Fruit fly (Drosophila melanogaster) whole organism, pupa: Measurements from ENCODE around the gene CG6015.

Experiments used
- CG10348 ChIP-seq: fragments of 200-800 bp; sonication (Bioruptor generic); IDR thresholded peaks from 2 replicates; pipeline ENCODE4 v1.3.6; 2022; ENCODE audit warnings: missing biosample characterization, missing genetic modification characterization
- CG12605 ChIP-seq: fragments of 200-800 bp; sonication (Bioruptor generic); IDR thresholded peaks from 2 replicates; pipeline ENCODE4 v1.3.6; 2022; ENCODE audit warnings: missing biosample characterization, missing genetic modification characterization
- CG13204 ChIP-seq: fragments of 200-800 bp; sonication (Bioruptor generic); optimal IDR thresholded peaks from 2 replicates; lab custom pipeline; 2018; ENCODE audit warnings: missing biosample characterization, mild to moderate bottlenecking, missing genetic modification characterization, moderate library complexity
- CG14655 ChIP-seq: fragments of 200-800 bp; sonication (Bioruptor generic); optimal IDR thresholded peaks from 3 replicates; lab custom pipeline; 2017; ENCODE audit warnings: mild to moderate bottlenecking, missing biosample characterization, missing genetic modification reagents, missing genetic modification characterization
- CG15710 ChIP-seq: fragments of 200-800 bp; sonication (Bioruptor generic); optimal IDR thresholded peaks from 2 replicates; lab custom pipeline; 2018; ENCODE audit warnings: missing biosample characterization, mild to moderate bottlenecking, missing genetic modification characterization, moderate library complexity
- CG17806 ChIP-seq: fragments of 200-800 bp; sonication (Bioruptor generic); optimal IDR thresholded peaks from 2 replicates; lab custom pipeline; 2018; ENCODE audit warnings: missing biosample characterization, mild to moderate bottlenecking, missing genetic modification characterization, moderate library complexity
- CG32121 ChIP-seq: fragments of 200-800 bp; sonication (Bioruptor generic); IDR thresholded peaks from 2 replicates; pipeline ENCODE4 v1.3.6; 2022; ENCODE audit warnings: missing biosample characterization, missing genetic modification characterization
- CG34367 ChIP-seq: fragments of 200-800 bp; sonication (Bioruptor generic); optimal IDR thresholded peaks from 2 replicates; lab custom pipeline; 2018; ENCODE audit warnings: missing biosample characterization, mild to moderate bottlenecking, missing genetic modification characterization
- CG4496 ChIP-seq: fragments of 200-800 bp; sonication (Bioruptor generic); IDR thresholded peaks from 3 replicates; pipeline ENCODE4 v1.3.6; 2022; ENCODE audit warnings: missing biosample characterization, missing genetic modification characterization
- CG8159 ChIP-seq: fragments of 200-800 bp; sonication (Bioruptor generic); optimal IDR thresholded peaks from 3 replicates; lab custom pipeline; 2018; ENCODE audit warnings: missing biosample characterization, mild to moderate bottlenecking, missing genetic modification characterization, moderate library complexity
- CG8301 ChIP-seq: fragments of 200-800 bp; sonication (Bioruptor generic); optimal IDR thresholded peaks from 2 replicates; lab custom pipeline; 2018; ENCODE audit warnings: missing biosample characterization, mild to moderate bottlenecking, missing genetic modification characterization
- CG9948 ChIP-seq: fragments of 200-800 bp; sonication (Bioruptor generic); optimal IDR thresholded peaks from 2 replicates; lab custom pipeline; 2018; ENCODE audit warnings: missing biosample characterization, mild to moderate bottlenecking, missing genetic modification characterization, moderate library complexity
- D1 ChIP-seq: fragments of 200-800 bp; sonication (Bioruptor generic); optimal IDR thresholded peaks from 2 replicates; lab custom pipeline; 2018; ENCODE audit warnings: missing biosample characterization, mild to moderate bottlenecking, missing genetic modification characterization, moderate library complexity
- EcR ChIP-seq: fragments of 200-800 bp; sonication (Bioruptor generic); optimal IDR thresholded peaks from 3 replicates; lab custom pipeline; 2019; ENCODE audit warnings: missing biosample characterization, missing genetic modification characterization, mild to moderate bottlenecking, moderate library complexity, missing genetic modification reagents
- Ets98B ChIP-seq: fragments of 200-800 bp; sonication (Bioruptor generic); IDR thresholded peaks from 2 replicates; pipeline ENCODE4 v1.3.6; 2022; ENCODE audit warnings: missing biosample characterization, missing genetic modification characterization
- Pif1A ChIP-seq: fragments of 200-800 bp; sonication (Bioruptor generic); optimal IDR thresholded peaks from 3 replicates; lab custom pipeline; 2016; ENCODE audit warnings: missing biosample characterization, missing genetic modification characterization
- Pif1B ChIP-seq: fragments of 200-800 bp; sonication (Bioruptor generic); optimal IDR thresholded peaks from 3 replicates; lab custom pipeline; 2016; ENCODE audit warnings: missing biosample characterization, missing genetic modification characterization
- Snoo ChIP-seq: fragments of 200-800 bp; sonication (Bioruptor generic); optimal IDR thresholded peaks from 3 replicates; lab custom pipeline; 2017; ENCODE audit warnings: missing biosample characterization, mild to moderate bottlenecking, missing genetic modification characterization, inconsistent platforms
- fd96Ca ChIP-seq: fragments of 200-800 bp; sonication (Bioruptor generic); IDR thresholded peaks from 3 replicates; pipeline ENCODE4 v1.3.6; 2022; ENCODE audit warnings: missing biosample characterization, missing genetic modification characterization
- gl ChIP-seq: fragments of 200-800 bp; sonication (Bioruptor generic); optimal IDR thresholded peaks from 2 replicates; lab custom pipeline; 2018; ENCODE audit warnings: missing biosample characterization, mild to moderate bottlenecking, missing genetic modification characterization
- rn ChIP-seq: fragments of 200-800 bp; sonication (Bioruptor generic); IDR thresholded peaks from 2 replicates; pipeline ENCODE4 v1.3.6; 2022; ENCODE audit warnings: missing biosample characterization, missing genetic modification characterization

The CG6015 gene

dm6 chr3R:22046723-22047122 lies 12.6 kb upstream of the CG6015 start:
- TF ChIP-seq CG8301 (tag; lab: Kevin White, UChicago), result no peak
- TF ChIP-seq Pif1B, result no peak
- no peak for TF ChIP-seq gl (tag; lab: Kevin White, UChicago)
- no peak for TF ChIP-seq CG32121 (GFP tag; lab: Robert Waterston, UW)
- no peak for TF ChIP-seq CG15710 (tag; lab: Kevin White, UChicago)

- TF ChIP-seq rn (GFP tag; lab: Robert Waterston, UW) (no peak), fd96Ca (GFP tag; lab: Robert Waterston, UW) (0 out of 3 replicates have a peak, but pooled peaks have one; percentile 11), Snoo (tag; lab: Kevin White, UChicago) (peak; percentile 0), D1 (tag; lab: Kevin White, UChicago) (no peak)
These were observed 12.1 kb upstream of the CG6015 start for dm6 chr3R:22046231-22046630.

dm6 chr3R:22044443-22044970 lies 10.4 kb upstream of the CG6015 start:
- TF ChIP-seq Ets98B (GFP tag; lab: Robert Waterston, UW), result no peak
- TF ChIP-seq CG17806 (tag; lab: Kevin White, UChicago), result no peak
- no peak for TF ChIP-seq CG34367 (tag; lab: Kevin White, UChicago)
- no peak for TF ChIP-seq CG12605 (GFP tag; lab: Robert Waterston, UW)
- no peak for TF ChIP-seq CG8159 (tag; lab: Kevin White, UChicago)
- no peak for TF ChIP-seq CG10348 (GFP tag; lab: Robert Waterston, UW)
- no peak for TF ChIP-seq CG14655 (GFP tag; lab: Kevin White, UChicago)
- no peak for TF ChIP-seq gl (tag; lab: Kevin White, UChicago)
- TF ChIP-seq CG13204 (GFP tag; lab: Kevin White, UChicago), result no peak
- TF ChIP-seq, all 21 proteins: peak for 0

- TF ChIP-seq CG12605 (GFP tag; lab: Robert Waterston, UW) (no peak), fd96Ca (GFP tag; lab: Robert Waterston, UW) (0 out of 3 replicates have a peak, but pooled peaks have one; percentile 7), Ets98B (GFP tag; lab: Robert Waterston, UW) (no peak), CG8159 (tag; lab: Kevin White, UChicago) (no peak), CG17806 (tag; lab: Kevin White, UChicago) (no peak), EcR (peak; percentile 97), rn (GFP tag; lab: Robert Waterston, UW) (no peak), D1 (tag; lab: Kevin White, UChicago) (peak; percentile 19), CG13204 (GFP tag; lab: Kevin White, UChicago) (peak; percentile 7)
These were observed 9.8 kb upstream of the CG6015 start for dm6 chr3R:22043748-22044402.

dm6 chr3R:22042982-22043381 lies 8.9 kb upstream of the CG6015 start:
- TF ChIP-seq CG13204 (GFP tag; lab: Kevin White, UChicago) (no peak), CG12605 (GFP tag; lab: Robert Waterston, UW) (0 out of 2 replicates have a peak, but pooled peaks have one; percentile 20)

- TF ChIP-seq EcR (peak; percentile 35), CG4496 (GFP tag; lab: Robert Waterston, UW) (no peak)
These were observed 8.3 kb upstream of the CG6015 start for dm6 chr3R:22042283-22042875.

- no peak for TF ChIP-seq gl (tag; lab: Kevin White, UChicago)
- peak; percentile 13 for TF ChIP-seq CG15710 (tag; lab: Kevin White, UChicago)
- TF ChIP-seq CG13204 (GFP tag; lab: Kevin White, UChicago), result no peak
- no peak for TF ChIP-seq Ets98B (GFP tag; lab: Robert Waterston, UW)
- TF ChIP-seq CG32121 (GFP tag; lab: Robert Waterston, UW), result no peak
- peak; percentile 40 for TF ChIP-seq Pif1B
- TF ChIP-seq CG8301 (tag; lab: Kevin White, UChicago), result no peak
- peak; percentile 33 for TF ChIP-seq Pif1A (GFP tag; lab: Kevin White, UChicago)
- peak; percentile 16 for TF ChIP-seq Snoo (tag; lab: Kevin White, UChicago)
- TF ChIP-seq CG14655 (GFP tag; lab: Kevin White, UChicago), result no peak
- no peak for TF ChIP-seq CG8159 (tag; lab: Kevin White, UChicago)
- no peak for TF ChIP-seq CG10348 (GFP tag; lab: Robert Waterston, UW)
- TF ChIP-seq CG17806 (tag; lab: Kevin White, UChicago), result no peak
- no peak for TF ChIP-seq CG12605 (GFP tag; lab: Robert Waterston, UW)
- no peak for TF ChIP-seq CG9948 (tag; lab: Kevin White, UChicago)
- peak; percentile 5; the same call in 1 of the 3 replicates for TF ChIP-seq fd96Ca (GFP tag; lab: Robert Waterston, UW)
- TF ChIP-seq CG4496 (GFP tag; lab: Robert Waterston, UW), result no peak
- TF ChIP-seq rn (GFP tag; lab: Robert Waterston, UW), result no peak
These were observed 7.7 kb upstream of the CG6015 start, which contains the start of gene how for dm6 chr3R:22041625-22042282. Gene how (plus strand): TSS chr3R:22042191.
